Fruit fly (Drosophila melanogaster) whole organism, embryonic: Measurements from ENCODE around the gene CG17207.

Experiments
- Blimp-1 ChIP-seq: fragments of 200-800 bp; sonication (Bioruptor generic); optimal IDR thresholded peaks from 3 replicates; lab custom pipeline; 2018; ENCODE audit warnings: missing biosample characterization, missing genetic modification characterization, mild to moderate bottlenecking, moderate library complexity, missing genetic modification reagents
- CG10321 ChIP-seq: fragments of 200-800 bp; sonication (Bioruptor generic); IDR thresholded peaks from 2 replicates; pipeline ENCODE4 v1.3.6; 2022; ENCODE audit warnings: missing biosample characterization, missing genetic modification characterization
- CG10979 ChIP-seq: fragments of 200-800 bp; sonication (Bioruptor generic); optimal IDR thresholded peaks from 2 replicates; lab custom pipeline; 2018; ENCODE audit warnings: missing biosample characterization, mild to moderate bottlenecking, missing genetic modification characterization, moderate library complexity
- CG11398 ChIP-seq: fragments of 200-800 bp; sonication (Bioruptor generic); optimal IDR thresholded peaks from 2 replicates; lab custom pipeline; 2016; ENCODE audit warnings: missing biosample characterization, missing genetic modification characterization
- CG12236 ChIP-seq: fragments of 200-800 bp; sonication (Bioruptor generic); optimal IDR thresholded peaks from 2 replicates; lab custom pipeline; 2016; ENCODE audit warnings: missing biosample characterization, missing genetic modification characterization
- CG14667 ChIP-seq: fragments of 200-800 bp; sonication (Bioruptor generic); IDR thresholded peaks from 2 replicates; pipeline ENCODE4 v1.3.6; 2022; ENCODE audit warnings: missing biosample characterization, missing genetic modification characterization
- CG17186 ChIP-seq: fragments of 200-800 bp; sonication (Bioruptor generic); optimal IDR thresholded peaks from 3 replicates; lab custom pipeline; 2017; ENCODE audit warnings: missing biosample characterization, missing genetic modification reagents, missing genetic modification characterization
- CG17385 ChIP-seq: fragments of 200-800 bp; sonication (Bioruptor generic); optimal IDR thresholded peaks from 3 replicates; lab custom pipeline; 2018; ENCODE audit warnings: missing biosample characterization, mild to moderate bottlenecking, missing genetic modification characterization
- CG1792 ChIP-seq: fragments of 200-800 bp; sonication (Bioruptor generic); optimal IDR thresholded peaks from 2 replicates; lab custom pipeline; 2016; ENCODE audit warnings: missing biosample characterization, missing genetic modification characterization
- CG1832 ChIP-seq: fragments of 200-800 bp; sonication (Bioruptor generic); optimal IDR thresholded peaks from 2 replicates; lab custom pipeline; 2017; ENCODE audit warnings: missing biosample characterization, mild to moderate bottlenecking, missing genetic modification characterization, inconsistent platforms
- CG2875 ChIP-seq: fragments of 200-800 bp; sonication (Bioruptor generic); optimal IDR thresholded peaks from 2 replicates; lab custom pipeline; 2017; ENCODE audit warnings: missing biosample characterization, mild to moderate bottlenecking, missing genetic modification characterization, missing genetic modification reagents
- CG3281 ChIP-seq: fragments of 200-800 bp; sonication (Bioruptor generic); optimal IDR thresholded peaks from 3 replicates; lab custom pipeline; 2017; ENCODE audit warnings: missing biosample characterization, mild to moderate bottlenecking, missing genetic modification characterization
- CG3838 ChIP-seq: fragments of 200-800 bp; sonication (Bioruptor generic); optimal IDR thresholded peaks from 3 replicates; lab custom pipeline; 2016; ENCODE audit warnings: missing biosample characterization, missing genetic modification characterization
- CG7786 ChIP-seq: fragments of 200-800 bp; sonication (Bioruptor generic); optimal IDR thresholded peaks from 2 replicates; lab custom pipeline; 2016; ENCODE audit warnings: missing biosample characterization, missing genetic modification characterization
- CG9215 ChIP-seq: fragments of 200-800 bp; sonication (Bioruptor generic); IDR thresholded peaks from 2 replicates; pipeline ENCODE4 v1.3.6; 2022; ENCODE audit warnings: missing biosample characterization, missing genetic modification characterization
- D19A ChIP-seq: fragments of 200-800 bp; optimal IDR thresholded peaks from 3 replicates; lab custom pipeline; 2019; ENCODE audit warnings: missing biosample characterization, mild to moderate bottlenecking, missing genetic modification characterization, moderate library complexity
- Dll ChIP-seq: fragments of 200-800 bp; sonication (Bioruptor generic); IDR thresholded peaks from 4 replicates; pipeline ENCODE4 v1.3.6; 2022; ENCODE audit warnings: missing biosample characterization, missing genetic modification characterization; ENCODE audit not compliant: partially characterized antibody
- Doc2 ChIP-seq: fragments of 200-800 bp; sonication (Bioruptor generic); IDR thresholded peaks from 2 replicates; pipeline ENCODE4 v1.3.6; 2022; ENCODE audit warnings: missing biosample characterization, missing genetic modification characterization
- Fer3 ChIP-seq: fragments of 200-800 bp; sonication (Bioruptor generic); optimal IDR thresholded peaks from 2 replicates; lab custom pipeline; 2018; ENCODE audit warnings: missing biosample characterization, mild to moderate bottlenecking, missing genetic modification characterization, moderate library complexity
- H2.0 ChIP-seq: fragments of 200-800 bp; sonication (Bioruptor generic); IDR thresholded peaks from 2 replicates; pipeline ENCODE4 v1.3.6; 2022; ENCODE audit warnings: missing biosample characterization, missing genetic modification characterization
- HLH54F ChIP-seq: fragments of 200-800 bp; sonication (Bioruptor generic); optimal IDR thresholded peaks from 3 replicates; lab custom pipeline; 2016; ENCODE audit warnings: missing biosample characterization, missing genetic modification characterization
- HmgZ ChIP-seq: fragments of 200-800 bp; sonication (Bioruptor generic); optimal IDR thresholded peaks from 2 replicates; lab custom pipeline; 2018; ENCODE audit warnings: missing biosample characterization, mild to moderate bottlenecking, missing genetic modification characterization
- Jarid2 ChIP-seq: fragments of 200-800 bp; sonication (Bioruptor generic); optimal IDR thresholded peaks from 3 replicates; lab custom pipeline; 2017; ENCODE audit warnings: mild to moderate bottlenecking, missing biosample characterization, missing genetic modification reagents, missing genetic modification characterization
- Kr ChIP-seq: fragments of 200-800 bp; sonication (Bioruptor generic); optimal IDR thresholded peaks from 2 replicates; lab custom pipeline; 2017; ENCODE audit warnings: missing biosample characterization, mild to moderate bottlenecking, missing genetic modification characterization
- Nf-YA ChIP-seq: fragments of 200-800 bp; sonication (Bioruptor generic); IDR thresholded peaks from 2 replicates; pipeline ENCODE4 v1.3.6; 2022; ENCODE audit warnings: missing biosample characterization, missing genetic modification characterization
- Oli ChIP-seq: fragments of 200-800 bp; sonication (Bioruptor generic); optimal IDR thresholded peaks from 2 replicates; lab custom pipeline; 2018; ENCODE audit warnings: missing biosample characterization, mild to moderate bottlenecking, missing genetic modification characterization, moderate library complexity
- Spps ChIP-seq: fragments of 200-800 bp; sonication (Bioruptor generic); optimal IDR thresholded peaks from 2 replicates; lab custom pipeline; 2018; ENCODE audit warnings: missing biosample characterization, mild to moderate bottlenecking, missing genetic modification characterization
- Trl ChIP-seq, 3 experiments: fragments of >200 bp in 2 of 3; fragments of 200-800 bp in 1 of 3; sonication (Bioruptor generic) in 1 of 3; optimal IDR thresholded peaks; 2 replicates in 1 of 3; 3 replicates in 2 of 3; lab custom pipeline; 2016 to 2017; ENCODE audit warnings: missing biosample characterization in 1 of 3, missing genetic modification characterization in 1 of 3
- YL-1 ChIP-seq: fragments of 200-800 bp; sonication (Bioruptor generic); optimal IDR thresholded peaks from 3 replicates; lab custom pipeline; 2017; ENCODE audit warnings: missing biosample characterization, mild to moderate bottlenecking, missing genetic modification characterization
- abd-A ChIP-seq: fragments of 200-800 bp; sonication (Bioruptor generic); optimal IDR thresholded peaks from 3 replicates; lab custom pipeline; 2019; ENCODE audit warnings: missing biosample characterization, mild to moderate bottlenecking, missing genetic modification characterization, moderate library complexity
- az2 ChIP-seq: fragments of 200-800 bp; sonication (Bioruptor generic); optimal IDR thresholded peaks from 3 replicates; lab custom pipeline; 2016; ENCODE audit warnings: missing biosample characterization, missing genetic modification characterization
- bab2 ChIP-seq: fragments of 200-800 bp; sonication (Bioruptor generic); optimal IDR thresholded peaks from 2 replicates; lab custom pipeline; 2016; ENCODE audit warnings: missing biosample characterization, missing genetic modification characterization
- croc ChIP-seq: fragments of 200-800 bp; sonication (Bioruptor generic); conservative IDR thresholded peaks from 3 replicates; pipeline ENCODE4 v1.3.6; 2022; ENCODE audit warnings: missing biosample characterization, missing genetic modification characterization
- dimm ChIP-seq: fragments of 200-800 bp; sonication (Bioruptor generic); IDR thresholded peaks from 2 replicates; pipeline ENCODE4 v1.3.6; 2022; ENCODE audit warnings: missing biosample characterization, missing genetic modification characterization
- gem ChIP-seq: fragments of 200-800 bp; sonication (Bioruptor generic); optimal IDR thresholded peaks from 2 replicates; lab custom pipeline; 2019; ENCODE audit warnings: missing biosample characterization, mild to moderate bottlenecking, missing genetic modification characterization, moderate library complexity
- jing ChIP-seq: fragments of 200-800 bp; sonication (Bioruptor generic); optimal IDR thresholded peaks from 2 replicates; lab custom pipeline; 2018; ENCODE audit warnings: missing biosample characterization, mild to moderate bottlenecking, missing genetic modification characterization
- kay ChIP-seq: fragments of 200-800 bp; sonication (Bioruptor generic); optimal IDR thresholded peaks from 2 replicates; lab custom pipeline; 2016; ENCODE audit warnings: missing biosample characterization, missing genetic modification characterization
- kni ChIP-seq: fragments of 200-800 bp; sonication (Bioruptor generic); optimal IDR thresholded peaks from 3 replicates; lab custom pipeline; 2017; ENCODE audit warnings: mild to moderate bottlenecking, missing biosample characterization, missing genetic modification reagents, missing genetic modification characterization
- lab ChIP-seq: fragments of 200-800 bp; sonication (Bioruptor generic); optimal IDR thresholded peaks from 3 replicates; lab custom pipeline; 2017; ENCODE audit warnings: missing biosample characterization, missing genetic modification characterization, mild to moderate bottlenecking, moderate library complexity, missing genetic modification reagents
- peb ChIP-seq: fragments of 200-800 bp; sonication (Bioruptor generic); IDR thresholded peaks from 2 replicates; pipeline ENCODE4 v1.3.6; 2022; ENCODE audit warnings: missing biosample characterization, missing genetic modification characterization
- pfk ChIP-seq: fragments of 200-800 bp; sonication (Bioruptor generic); optimal IDR thresholded peaks from 2 replicates; lab custom pipeline; 2018; ENCODE audit warnings: missing biosample characterization, mild to moderate bottlenecking, missing genetic modification characterization, moderate library complexity
- phol ChIP-seq: fragments of 200-800 bp; sonication (Bioruptor generic); optimal IDR thresholded peaks from 3 replicates; lab custom pipeline; 2018; ENCODE audit warnings: missing biosample characterization, mild to moderate bottlenecking, missing genetic modification characterization, moderate library complexity
- prd ChIP-seq, 3 experiments: fragments of >200 bp in 2 of 3; fragments of 200-800 bp in 1 of 3; sonication (Bioruptor generic) in 1 of 3; optimal IDR thresholded peaks in 2 of 3; IDR thresholded peaks in 1 of 3; 2 replicates in 2 of 3; 3 replicates in 1 of 3; pipeline versions ENCODE4 v1.3.6 to Lab custom; 2017 to 2022; ENCODE audit warnings: missing biosample characterization in 1 of 3, missing genetic modification characterization in 1 of 3
- sim ChIP-seq: fragments of 200-800 bp; sonication (Bioruptor generic); IDR thresholded peaks from 2 replicates; pipeline ENCODE4 v1.3.6; 2022; ENCODE audit warnings: missing biosample characterization, missing genetic modification characterization
- sisA ChIP-seq: fragments of 200-800 bp; sonication (Bioruptor generic); IDR thresholded peaks from 2 replicates; pipeline ENCODE4 v1.3.6; 2022; ENCODE audit warnings: missing biosample characterization, missing genetic modification characterization
- sug ChIP-seq: fragments of 200-800 bp; optimal IDR thresholded peaks from 2 replicates; lab custom pipeline; 2019; ENCODE audit warnings: missing biosample characterization, mild to moderate bottlenecking, missing genetic modification characterization, moderate library complexity
- tio ChIP-seq: fragments of 200-800 bp; sonication (Bioruptor generic); optimal IDR thresholded peaks from 2 replicates; lab custom pipeline; 2017; ENCODE audit warnings: missing biosample characterization, missing genetic modification characterization, inconsistent platforms
- unc-4 ChIP-seq: fragments of 200-800 bp; sonication (Bioruptor generic); IDR thresholded peaks from 2 replicates; pipeline ENCODE4 v1.3.6; 2022; ENCODE audit warnings: missing biosample characterization, missing genetic modification characterization; ENCODE audit not compliant: partially characterized antibody
- vfl ChIP-seq: fragments of 200-800 bp; sonication (Bioruptor generic); optimal IDR thresholded peaks from 2 replicates; lab custom pipeline; 2016; ENCODE audit warnings: missing biosample characterization, missing genetic modification characterization
- zen2 ChIP-seq: fragments of 200-800 bp; sonication (Bioruptor generic); IDR thresholded peaks from 3 replicates; pipeline ENCODE4 v1.3.6; 2022; ENCODE audit warnings: missing biosample characterization, missing genetic modification characterization; ENCODE audit not compliant: partially characterized antibody

Gene CG17207

DNA sequence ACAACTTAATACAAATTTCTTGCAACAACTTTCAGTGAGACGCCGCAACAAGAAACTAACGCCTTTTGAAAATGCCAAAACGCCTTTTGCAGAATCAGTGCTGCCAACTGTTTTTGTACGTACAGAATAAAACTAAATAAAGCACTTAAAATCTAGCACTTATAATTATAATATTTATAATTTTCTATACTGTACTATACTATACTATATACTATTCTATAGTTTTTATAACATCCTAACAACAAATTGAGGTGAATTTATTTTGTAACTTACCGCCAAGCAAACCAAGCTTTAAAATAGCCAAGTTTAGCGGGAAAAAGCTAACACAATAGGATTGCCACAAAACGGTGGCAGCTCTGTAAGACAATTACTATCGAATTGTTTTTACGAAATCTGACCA, 5.2 kb downstream of the CG17207 start, which contains the start of the genes Aos1 and Srlp (continued):
- TF ChIP-seq Trl (optimal IDR thresholded peaks at IDR 0.05; lab: Kevin White, UChicago), result no peak
- TF ChIP-seq Trl (GFP tag; optimal IDR thresholded peaks at IDR 0.05; lab: Kevin White, UChicago), result no peak
- no peak for TF ChIP-seq CG3838 (GFP tag; lab: Kevin White, UChicago)
- TF ChIP-seq jing (GFP tag; lab: Kevin White, UChicago), result no peak
- TF ChIP-seq tio (GFP tag; lab: Kevin White, UChicago), result no peak
- no peak for TF ChIP-seq prd (optimal IDR thresholded peaks at IDR 0.05; lab: Kevin White, UChicago)
- TF ChIP-seq prd (GFP tag; IDR thresholded peaks at IDR 0.05; lab: Robert Waterston, UW), result peak; percentile 55; the same call in 2 of the 3 replicates
- peak; percentile 54 for TF ChIP-seq Fer3 (tag; lab: Kevin White, UChicago)
- TF ChIP-seq CG11398 (GFP tag; lab: Kevin White, UChicago), result no peak
- no peak for TF ChIP-seq CG10321
- TF ChIP-seq YL-1, result peak; percentile 63
- no peak for TF ChIP-seq kni (GFP tag; lab: Kevin White, UChicago)
- no peak for TF ChIP-seq vfl (GFP tag; lab: Kevin White, UChicago)
- no peak for TF ChIP-seq Kr (GFP tag; lab: Kevin White, UChicago)
- TF ChIP-seq CG2875 (GFP tag; lab: Kevin White, UChicago), result no peak
- no peak for TF ChIP-seq HLH54F (GFP tag; lab: Kevin White, UChicago)
- TF ChIP-seq sug (tag; lab: Kevin White, UChicago), result peak; percentile 79
- TF ChIP-seq Dll, result 0 out of 4 replicates have a peak, but pooled peaks have one; percentile 51
- TF ChIP-seq zen2 (GFP tag; lab: Robert Waterston, UW), result no peak
- peak; percentile 46 for TF ChIP-seq az2 (GFP tag; lab: Kevin White, UChicago)
- TF ChIP-seq sisA (GFP tag; lab: Robert Waterston, UW), result no peak
- TF ChIP-seq peb (GFP tag; lab: Robert Waterston, UW), result no peak
- TF ChIP-seq CG17186 (GFP tag; lab: Kevin White, UChicago), result peak; percentile 21
- no peak for TF ChIP-seq abd-A (tag; lab: Kevin White, UChicago)
- no peak for TF ChIP-seq CG1792 (GFP tag; lab: Kevin White, UChicago)
- TF ChIP-seq CG3281 (GFP tag; lab: Kevin White, UChicago), result peak; percentile 50
- TF ChIP-seq Blimp-1 (GFP tag; lab: Kevin White, UChicago), result no peak
- TF ChIP-seq croc (GFP tag; lab: Robert Waterston, UW), result no peak
- no peak for TF ChIP-seq H2.0 (GFP tag; lab: Robert Waterston, UW)
- TF ChIP-seq D19A (tag; lab: Kevin White, UChicago), result peak; percentile 52
- peak; percentile 58 for TF ChIP-seq CG9215 (GFP tag; lab: Robert Waterston, UW)
- no peak for TF ChIP-seq CG1832 (GFP tag; lab: Kevin White, UChicago)
- no peak for TF ChIP-seq Jarid2 (GFP tag; lab: Kevin White, UChicago)
- TF ChIP-seq Oli (tag; lab: Kevin White, UChicago), result no peak
- no peak for TF ChIP-seq Nf-YA (GFP tag; lab: Robert Waterston, UW)
- no peak for TF ChIP-seq CG12236 (GFP tag; lab: Kevin White, UChicago)
- TF ChIP-seq kay (GFP tag; lab: Kevin White, UChicago), result no peak
- TF ChIP-seq Doc2 (GFP tag; lab: Robert Waterston, UW), result no peak
- TF ChIP-seq gem, result no peak
- TF ChIP-seq dimm (GFP tag; lab: Robert Waterston, UW), result no peak
- TF ChIP-seq pfk (GFP tag; lab: Kevin White, UChicago), result no peak
- TF ChIP-seq unc-4 (GFP tag; lab: Robert Waterston, UW), result peak; percentile 43; the same call in 1 of the 2 replicates
- no peak for TF ChIP-seq Spps (tag; lab: Kevin White, UChicago)
- TF ChIP-seq CG17385, result peak; percentile 51
- TF ChIP-seq bab2 (GFP tag; lab: Kevin White, UChicago), result no peak
- peak; percentile 52 for TF ChIP-seq CG10979
- no peak for TF ChIP-seq lab (GFP tag; lab: Kevin White, UChicago)
- TF ChIP-seq HmgZ (tag; lab: Kevin White, UChicago), result peak; percentile 51
- TF ChIP-seq CG7786, result no peak
- TF ChIP-seq phol (tag; lab: Kevin White, UChicago), result peak; percentile 80
- 0 out of 2 replicates have a peak, but pooled peaks have one; percentile 20 for TF ChIP-seq CG14667 (GFP tag; lab: Robert Waterston, UW)
- no peak for TF ChIP-seq sim (GFP tag; lab: Robert Waterston, UW)
